Worm (Caenorhabditis elegans) whole organism, L3 larva: ENCODE measurements around the gene Y60A3A.24.

Experiments used
- fos-1 ChIP-seq: fragments of 150-350 bp; optimal IDR thresholded peaks from 2 replicates; lab custom pipeline; 2014; ENCODE audit warnings: missing biosample characterization, missing genetic modification characterization
- lin-15B ChIP-seq: fragments of 150-350 bp; optimal IDR thresholded peaks from 2 replicates; lab custom pipeline; 2014; ENCODE audit warnings: missing biosample characterization, missing genetic modification characterization

DNA sequence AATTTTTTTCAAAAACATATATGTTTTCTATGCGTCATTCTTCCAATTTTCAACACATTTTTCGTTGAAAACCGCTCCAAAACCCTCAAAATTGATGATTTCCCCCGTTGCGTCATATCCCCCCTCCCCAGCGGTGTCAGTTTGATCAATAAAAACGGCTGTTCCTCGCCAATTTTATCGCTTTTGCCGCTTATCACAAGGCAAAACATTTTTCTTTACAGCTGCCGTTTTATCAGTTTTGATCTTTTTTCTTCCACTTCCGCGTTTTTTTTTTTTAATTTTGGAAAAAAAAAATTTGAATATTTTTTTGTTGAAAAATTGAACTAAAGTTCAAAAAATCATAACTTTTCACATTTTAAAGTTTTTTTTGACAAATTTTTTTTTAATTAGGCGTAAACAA, 29.5 kb upstream of the Y60A3A.24 start:
- TF ChIP-seq fos-1, result no peak
- TF ChIP-seq lin-15B (tag; lab: Kevin White, UChicago), result no peak
